Worm (Caenorhabditis elegans) whole organism, young adult: Measurements from ENCODE around the gene glrx-5.
"Not testable (repeated sequence)": the region's sequence is repeated elsewhere in the genome, so short reads cannot be mapped to it uniquely, and the experiment has no call there.

Experiments
- akir-1 ChIP-seq: fragments of 200-800 bp; sonication (Bioruptor generic); optimal IDR thresholded peaks from 2 replicates; lab custom pipeline; 2018; ENCODE audit warnings: mild to moderate bottlenecking, missing genetic modification characterization, moderate library complexity, missing compliant biosample characterization
- bed-1 ChIP-seq: fragments of 200-800 bp; sonication (Bioruptor generic); IDR thresholded peaks from 2 replicates; pipeline ENCODE4 v1.3.6; 2022; ENCODE audit warnings: missing genetic modification reagents, missing genetic modification characterization, missing compliant biosample characterization
- him-1 ChIP-seq: sonication (generic microtip); optimal IDR thresholded peaks from 2 replicates; lab custom pipeline; 2016; ENCODE audit warnings: missing genotype, missing genetic modification reagents, missing genetic modification characterization, missing compliant biosample characterization
- lag-1 ChIP-seq: fragments of 200-800 bp; sonication (Bioruptor generic); IDR thresholded peaks from 2 replicates; pipeline ENCODE4 v1.3.6; 2022; ENCODE audit warnings: missing genetic modification reagents, missing genetic modification characterization, missing compliant biosample characterization
- mes-4 ChIP-seq: sonication (generic microtip); optimal IDR thresholded peaks from 2 replicates; lab custom pipeline; 2016; ENCODE audit warnings: missing genotype, missing genetic modification characterization, missing compliant biosample characterization
- nfya-2 ChIP-seq: fragments of 200-800 bp; sonication (Bioruptor generic); IDR thresholded peaks from 2 replicates; pipeline ENCODE4 v1.3.6; 2022; ENCODE audit warnings: missing genetic modification reagents, missing genetic modification characterization, missing compliant biosample characterization
- rcor-1 ChIP-seq: fragments of 200-800 bp; sonication (Bioruptor generic); IDR thresholded peaks from 2 replicates; pipeline ENCODE4 v1.3.6; 2022; ENCODE audit warnings: missing genetic modification reagents, missing genetic modification characterization, missing compliant biosample characterization
- snpc-4 ChIP-seq, 5 experiments: fragments of 150-350 bp in 1 of 5; sonication (generic microtip) in 4 of 5; optimal IDR thresholded peaks; 2 replicates each; lab custom pipeline; 2014 to 2018; ENCODE audit warnings: missing genetic modification characterization in 5 of 5, missing biosample characterization in 3 of 5, antibody characterized with exemption in 2 of 5, mild to moderate bottlenecking in 2 of 5, missing compliant biosample characterization in 2 of 5, missing genotype in 2 of 5, moderate library complexity in 2 of 5, missing genetic modification reagents in 1 of 5
- unc-62 ChIP-seq: fragments of 150-350 bp; optimal IDR thresholded peaks from 2 replicates; lab custom pipeline; 2014; ENCODE audit warnings: missing biosample characterization, missing genetic modification reagents, missing genetic modification characterization
- ztf-28 ChIP-seq: fragments of 200-800 bp; sonication (Bioruptor generic); IDR thresholded peaks from 2 replicates; pipeline ENCODE4 v1.3.6; 2022; ENCODE audit warnings: missing genetic modification reagents, missing genetic modification characterization, missing compliant biosample characterization

DNA sequence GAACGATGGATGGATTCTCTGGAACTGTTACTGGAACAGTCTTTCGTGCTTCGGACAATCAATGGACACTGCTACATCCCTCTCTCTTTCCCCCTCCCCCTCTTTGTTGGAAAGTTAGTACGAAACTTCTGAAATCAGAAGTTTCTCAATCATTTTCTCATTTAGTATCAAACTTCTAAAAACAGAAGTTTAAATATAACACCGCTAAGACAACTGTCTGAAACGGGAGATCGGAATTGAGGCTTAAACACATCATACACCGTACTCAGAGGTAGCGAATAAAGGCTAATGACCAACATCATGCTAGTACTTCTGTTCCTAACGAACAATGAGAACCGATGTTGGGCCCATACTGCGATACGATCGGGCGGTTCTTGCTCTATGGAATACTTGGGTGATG, 12.9 kb upstream of the glrx-5 start, which contains the start of gene Y49E10.30:
- not testable (repeated sequence) for TF ChIP-seq mes-4 (tag; lab: Kevin White, UChicago); him-1 (tag; lab: Kevin White, UChicago); unc-62 (GFP tag; lab: Kevin White, UChicago); rcor-1 (GFP tag; lab: Robert Waterston, UW); nfya-2 (GFP tag; lab: Robert Waterston, UW); ztf-28 (GFP tag; lab: Robert Waterston, UW); bed-1 (GFP tag; lab: Robert Waterston, UW); akir-1 (GFP tag; lab: Kevin White, UChicago); lag-1 (GFP tag; lab: Robert Waterston, UW); snpc-4 (GFP tag; optimal IDR thresholded peaks at IDR 0.05; lab: Kevin White, UChicago); snpc-4 (tag; optimal IDR thresholded peaks at IDR 0.05; lab: Kevin White, UChicago)
